Worm (Caenorhabditis elegans): Measurements from ENCODE around the gene Y43E12A.3.
A peak's percentile ranks its signal among the peaks of the same experiment; 100 is the strongest.

Y43E12A.3 gene

DNA sequence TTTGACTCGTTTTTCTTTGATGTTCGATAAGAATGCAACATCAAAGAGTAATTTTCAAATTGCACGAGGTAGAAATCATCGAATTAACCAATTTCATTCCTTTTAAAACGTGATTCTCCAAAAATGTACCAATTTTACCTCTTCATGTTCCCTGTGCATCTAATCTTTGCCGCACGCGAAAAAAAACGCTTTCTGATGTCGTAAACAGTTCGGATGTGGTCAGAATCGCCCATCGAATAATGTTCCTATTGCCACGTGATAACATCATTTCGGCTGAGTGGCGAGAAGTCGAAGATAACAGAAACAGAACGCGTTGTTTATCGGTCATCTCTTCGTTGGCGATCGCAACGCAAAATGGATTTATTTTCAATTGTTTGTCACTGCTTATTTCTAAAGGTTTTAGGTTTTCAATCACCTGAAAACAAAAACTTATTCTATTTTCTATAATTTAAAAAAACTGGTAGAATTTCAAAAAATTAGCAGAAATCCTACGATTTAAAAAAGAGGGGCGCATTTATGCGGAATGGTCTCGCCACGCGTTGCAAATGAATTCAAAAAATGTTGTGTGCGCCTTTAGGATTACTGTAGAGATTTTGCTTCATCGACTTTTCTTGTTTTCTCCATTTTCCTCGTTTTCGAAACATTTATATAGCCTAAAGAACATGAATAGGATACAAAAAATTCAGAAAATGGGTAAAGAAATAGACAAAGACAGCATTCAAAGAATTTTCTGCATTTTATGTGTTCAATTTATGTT is 34.0 kb downstream of the Y43E12A.3 start, which contains the start of gene mogs-1:
Gene mogs-1 (minus strand): TSS at position 417 of the 757 bp plus-strand sequence.
- no peak for TF ChIP-seq pat-9 (tag; optimal IDR thresholded peaks at IDR 0.05)
- no peak for TF ChIP-seq elt-4 (tag; optimal IDR thresholded peaks at IDR 0.05)
- TF ChIP-seq F13H6.1 (tag; optimal IDR thresholded peaks at IDR 0.05) = no peak
- TF ChIP-seq tbx-7 (tag; optimal IDR thresholded peaks at IDR 0.05) = no peak
- TF ChIP-seq K09A11.1 (tag; optimal IDR thresholded peaks at IDR 0.05; ENCODE audit: insufficient read depth) = no peak
- TF ChIP-seq K02D7.2 (tag; optimal IDR thresholded peaks at IDR 0.05) = no peak
- no peak for TF ChIP-seq ceh-14 (tag; optimal IDR thresholded peaks at IDR 0.05)
- no peak for TF ChIP-seq elt-2 (tag; optimal IDR thresholded peaks at IDR 0.05)
- no peak for TF ChIP-seq ceh-31 (tag; optimal IDR thresholded peaks at IDR 0.05)
- TF ChIP-seq madf-2 (tag; optimal IDR thresholded peaks at IDR 0.05) = no peak
- no peak for TF ChIP-seq unc-55 (GFP tag; optimal IDR thresholded peaks at IDR 0.05)
- TF ChIP-seq pag-3 (tag; optimal IDR thresholded peaks at IDR 0.05; ENCODE audit: borderline replicate concordance) = no peak
- TF ChIP-seq ahr-1 (tag; optimal IDR thresholded peaks at IDR 0.05) = no peak
- TF ChIP-seq ceh-18 (tag; optimal IDR thresholded peaks at IDR 0.05) = no peak
- TF ChIP-seq rnt-1 (tag; optimal IDR thresholded peaks at IDR 0.05) = no peak
- TF ChIP-seq dmd-4 (tag; optimal IDR thresholded peaks at IDR 0.05; ENCODE audit: borderline replicate concordance) = no peak
- no peak for TF ChIP-seq pros-1 (tag; optimal IDR thresholded peaks at IDR 0.05)
- TF ChIP-seq ceh-34 (tag; optimal IDR thresholded peaks at IDR 0.05) = no peak

DNA sequence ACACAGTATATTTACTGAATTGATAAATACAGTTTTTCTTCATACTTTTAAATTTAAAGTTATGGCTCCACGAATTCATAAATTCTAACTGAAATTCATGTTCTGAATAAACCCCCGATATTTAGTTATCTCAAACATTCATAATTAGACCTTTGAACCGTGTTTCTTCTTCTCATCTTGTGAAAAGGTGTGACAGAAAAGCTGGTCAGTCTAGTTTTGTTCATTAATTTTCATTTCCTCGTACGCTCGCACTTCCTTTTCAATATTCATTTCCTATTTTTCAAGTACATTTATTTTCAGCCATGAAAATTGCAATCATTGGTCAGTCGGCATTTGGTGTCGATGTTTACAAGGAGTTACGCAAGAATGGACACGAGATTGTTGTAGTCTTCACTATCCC is 34.6 kb downstream of the Y43E12A.3 start, which contains the start of gene alh-3:
Gene alh-3 (plus strand): TSS at position 301 of the 400 bp plus-strand sequence.
- no peak for TF ChIP-seq eyg-1 (tag; optimal IDR thresholded peaks at IDR 0.05)
- TF ChIP-seq elt-4 (tag; optimal IDR thresholded peaks at IDR 0.05) = no peak
- no peak for TF ChIP-seq ceh-45 (GFP tag; IDR thresholded peaks at IDR 0.05)
- no peak for TF ChIP-seq Y22D7AL.16 (tag; optimal IDR thresholded peaks at IDR 0.05)
- TF ChIP-seq ceh-19 (GFP tag; optimal IDR thresholded peaks at IDR 0.05) = no peak
- TF ChIP-seq dve-1 (tag; optimal IDR thresholded peaks at IDR 0.05) = no peak
- TF ChIP-seq lim-6 (tag; optimal IDR thresholded peaks at IDR 0.05) = no peak
- TF ChIP-seq ztf-16 (tag; optimal IDR thresholded peaks at IDR 0.05) = no peak
- TF ChIP-seq zip-5 (tag; optimal IDR thresholded peaks at IDR 0.05) = no peak
- no peak for TF ChIP-seq ceh-34 (tag; optimal IDR thresholded peaks at IDR 0.05)
- no peak for TF ChIP-seq fkh-10 (GFP tag; optimal IDR thresholded peaks at IDR 0.05)
- TF ChIP-seq dmd-4 (tag; optimal IDR thresholded peaks at IDR 0.05; ENCODE audit: borderline replicate concordance) = no peak
- TF ChIP-seq ets-4 (tag; optimal IDR thresholded peaks at IDR 0.05) = no peak
- TF ChIP-seq pag-3 (tag; optimal IDR thresholded peaks at IDR 0.05; ENCODE audit: borderline replicate concordance) = no peak
- TF ChIP-seq hlh-15 (tag; optimal IDR thresholded peaks at IDR 0.05) = no peak

DNA sequence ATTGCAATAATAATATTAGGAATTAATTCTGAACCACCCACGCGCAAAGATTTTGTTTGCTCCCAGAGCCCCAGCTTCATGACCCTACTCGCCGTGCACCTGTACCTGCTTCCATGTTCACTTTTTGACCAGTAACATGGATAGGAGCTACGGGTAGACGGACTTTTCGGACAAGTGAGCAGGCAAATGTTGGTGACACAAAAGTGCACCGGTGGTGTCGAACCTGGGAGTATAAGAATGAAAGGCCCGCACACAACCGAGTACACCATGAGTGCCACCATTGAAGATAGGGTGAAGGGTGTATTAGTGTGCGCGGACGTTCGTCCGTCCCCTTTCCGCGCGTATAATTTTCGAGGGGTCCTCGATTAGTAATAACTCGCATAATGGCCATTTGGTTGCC is 38.2 kb downstream of the Y43E12A.3 start:
- peak; percentile 97 for TF ChIP-seq sox-4 (tag; optimal IDR thresholded peaks at IDR 0.05)
- TF ChIP-seq ceh-24 (tag; optimal IDR thresholded peaks at IDR 0.05) = peak; percentile 92
- peak; percentile 97 for TF ChIP-seq dmd-4 (tag; optimal IDR thresholded peaks at IDR 0.05; ENCODE audit: borderline replicate concordance)
- TF ChIP-seq ceh-34 (tag; optimal IDR thresholded peaks at IDR 0.05) = peak; percentile 98
- TF ChIP-seq syd-9 (tag; optimal IDR thresholded peaks at IDR 0.05) = peak; percentile 97
- peak; percentile 97 for TF ChIP-seq che-1 (tag; optimal IDR thresholded peaks at IDR 0.05)
- peak; percentile 92 for TF ChIP-seq mec-3 (tag; optimal IDR thresholded peaks at IDR 0.05; ENCODE audit: borderline replicate concordance)
- peak; percentile 86 for TF ChIP-seq ceh-14 (tag; optimal IDR thresholded peaks at IDR 0.05)
- TF ChIP-seq ets-4 (tag; optimal IDR thresholded peaks at IDR 0.05) = peak; percentile 62
- TF ChIP-seq unc-42 (tag; optimal IDR thresholded peaks at IDR 0.05) = peak; percentile 72
- TF ChIP-seq hlh-6 (tag; optimal IDR thresholded peaks at IDR 0.05) = peak; percentile 99
- peak; percentile 98 for TF ChIP-seq tbx-2 (tag; optimal IDR thresholded peaks at IDR 0.05)
- no peak for TF ChIP-seq pha-4 (tag; optimal IDR thresholded peaks at IDR 0.05)
- TF ChIP-seq C38D4.7 (GFP tag; optimal IDR thresholded peaks at IDR 0.05) = peak; percentile 96
- peak; percentile 96 for TF ChIP-seq ceh-9 (tag; optimal IDR thresholded peaks at IDR 0.05)
- TF ChIP-seq unc-55 (GFP tag; optimal IDR thresholded peaks at IDR 0.05) = no peak
- TF ChIP-seq K02D7.2 (tag; optimal IDR thresholded peaks at IDR 0.05) = peak; percentile 98
- TF ChIP-seq ceh-31 (tag; optimal IDR thresholded peaks at IDR 0.05) = peak; percentile 83
- peak; percentile 97 for TF ChIP-seq ceh-48 (tag; optimal IDR thresholded peaks at IDR 0.05)
- peak; percentile 98 for TF ChIP-seq Y22D7AL.16 (tag; optimal IDR thresholded peaks at IDR 0.05)
- peak; percentile 97 for TF ChIP-seq ttx-3 (tag; optimal IDR thresholded peaks at IDR 0.05)
- TF ChIP-seq lin-11 (tag; optimal IDR thresholded peaks at IDR 0.05) = peak; percentile 95
- peak; percentile 99 for TF ChIP-seq fax-1 (tag; optimal IDR thresholded peaks at IDR 0.05)
- peak; percentile 92 for TF ChIP-seq ceh-30 (tag; optimal IDR thresholded peaks at IDR 0.05)
- peak; percentile 97 for TF ChIP-seq pha-2 (tag; optimal IDR thresholded peaks at IDR 0.05)
- TF ChIP-seq hlh-13 (GFP tag; optimal IDR thresholded peaks at IDR 0.05) = peak; percentile 98
- TF ChIP-seq eyg-1 (tag; optimal IDR thresholded peaks at IDR 0.05) = peak; percentile 100

Measured in whole organism, late embryonic.